Fruit fly (Drosophila melanogaster) whole organism, wandering third instar larva: ENCODE data around the gene msi.

Source experiments
- Abd-B ChIP-seq: fragments of >200 bp; optimal IDR thresholded peaks from 2 replicates; lab custom pipeline; 2017; ENCODE audit warnings: missing biosample characterization, missing genetic modification characterization
- CG32264 ChIP-seq: fragments of 200-800 bp; sonication (Bioruptor generic); optimal IDR thresholded peaks from 2 replicates; lab custom pipeline; 2016; ENCODE audit warnings: missing biosample characterization, missing genetic modification characterization
- CG9705 ChIP-seq: fragments of 200-800 bp; sonication (Bioruptor generic); optimal IDR thresholded peaks from 2 replicates; lab custom pipeline; 2018; ENCODE audit warnings: missing biosample characterization, mild to moderate bottlenecking, missing genetic modification characterization
- CrebA ChIP-seq: fragments of 200-800 bp; sonication (Bioruptor generic); optimal IDR thresholded peaks from 2 replicates; lab custom pipeline; 2016; ENCODE audit warnings: missing biosample characterization, mild to moderate bottlenecking, missing genetic modification characterization, borderline replicate concordance
- Dfd ChIP-seq: fragments of >200 bp; optimal IDR thresholded peaks from 2 replicates; lab custom pipeline; 2017; ENCODE audit warnings: missing biosample characterization, missing genetic modification characterization
- Dif ChIP-seq: fragments of 200-275, 200-300 bp; sonication (Bioruptor generic); optimal IDR thresholded peaks from 2 replicates; lab custom pipeline; 2018; ENCODE audit warnings: missing biosample characterization, missing genetic modification characterization; ENCODE audit not compliant: partially characterized antibody
- GATAd ChIP-seq: sonication (Bioruptor generic); optimal IDR thresholded peaks from 2 replicates; lab custom pipeline; 2016; ENCODE audit warnings: missing biosample characterization, missing genetic modification characterization
- HLH106 ChIP-seq: fragments of 200-800 bp; optimal IDR thresholded peaks from 3 replicates; lab custom pipeline; 2019; ENCODE audit warnings: missing biosample characterization, mild to moderate bottlenecking, missing genetic modification characterization, moderate library complexity
- Hnf4 ChIP-seq: fragments of 200-800 bp; sonication (Bioruptor generic); optimal IDR thresholded peaks from 2 replicates; lab custom pipeline; 2016; ENCODE audit warnings: missing biosample characterization, mild to moderate bottlenecking, missing genetic modification characterization
- Hr78 ChIP-seq: fragments of >200 bp; optimal IDR thresholded peaks from 2 replicates; lab custom pipeline; 2017; ENCODE audit warnings: missing biosample characterization, missing genetic modification characterization
- Hr83 ChIP-seq: fragments of 200-300 bp; sonication (Bioruptor generic); optimal IDR thresholded peaks from 2 replicates; lab custom pipeline; 2016; ENCODE audit warnings: missing biosample characterization, mild to moderate bottlenecking, missing genetic modification characterization, moderate library complexity; ENCODE audit not compliant: poor library complexity, severe bottlenecking
- Jra ChIP-seq: sonication (Bioruptor generic); optimal IDR thresholded peaks from 2 replicates; lab custom pipeline; 2016; ENCODE audit warnings: missing biosample characterization, missing genetic modification characterization
- Mio ChIP-seq: sonication (Bioruptor generic); optimal IDR thresholded peaks from 2 replicates; lab custom pipeline; 2016; ENCODE audit warnings: missing biosample characterization, missing genetic modification characterization
- Myc ChIP-seq: fragments of >200 bp; optimal IDR thresholded peaks from 2 replicates; lab custom pipeline; 2017
- N ChIP-seq: fragments of >200 bp; optimal IDR thresholded peaks from 2 replicates; lab custom pipeline; 2018; ENCODE audit warnings: missing biosample characterization, missing external identifiers, missing genetic modification characterization
- OdsH ChIP-seq: fragments of 200-800 bp; sonication (Bioruptor generic); optimal IDR thresholded peaks from 2 replicates; lab custom pipeline; 2016; ENCODE audit warnings: missing biosample characterization, mild to moderate bottlenecking, missing genetic modification characterization
- Rel ChIP-seq, 2 experiments: fragments of 200-800 bp; sonication (Bioruptor generic) in 1 of 2; optimal IDR thresholded peaks; 2 replicates in 1 of 2; 3 replicates in 1 of 2; lab custom pipeline; 2016 to 2019; ENCODE audit warnings: mild to moderate bottlenecking in 2 of 2, missing biosample characterization in 2 of 2, missing genetic modification characterization in 2 of 2, moderate library complexity in 1 of 2
- Sp1 ChIP-seq: fragments of 200-800 bp; sonication (Bioruptor generic); optimal IDR thresholded peaks from 3 replicates; lab custom pipeline; 2019; ENCODE audit warnings: missing biosample characterization, mild to moderate bottlenecking, missing genetic modification characterization, moderate library complexity
- Vsx2 ChIP-seq: fragments of 200-300, 225-300 bp; sonication (Bioruptor generic); optimal IDR thresholded peaks from 2 replicates; lab custom pipeline; 2018; ENCODE audit warnings: missing biosample characterization, missing genetic modification characterization; ENCODE audit not compliant: partially characterized antibody
- br ChIP-seq: fragments of 200-800 bp; sonication (Bioruptor generic); optimal IDR thresholded peaks from 2 replicates; lab custom pipeline; 2016; ENCODE audit warnings: missing biosample characterization, missing genetic modification characterization
- brk ChIP-seq: fragments of 200-800 bp; sonication (Bioruptor generic); optimal IDR thresholded peaks from 2 replicates; lab custom pipeline; 2016; ENCODE audit warnings: missing biosample characterization, mild to moderate bottlenecking, missing genetic modification characterization
- dl ChIP-seq, 2 experiments: fragments of 175-275, 200-275 bp in 1 of 2; fragments of 200-275 bp in 1 of 2; sonication (Bioruptor generic); optimal IDR thresholded peaks; lab custom pipeline; 2018; ENCODE audit warnings: mild to moderate bottlenecking in 2 of 2, missing biosample characterization in 2 of 2, missing genetic modification characterization in 2 of 2, moderate library complexity in 2 of 2; ENCODE audit not compliant: partially characterized antibody in 2 of 2, insufficient read depth in 1 of 2
- dmrt93B ChIP-seq: fragments of 200-800 bp; sonication (Bioruptor generic); optimal IDR thresholded peaks from 2 replicates; lab custom pipeline; 2018; ENCODE audit warnings: missing biosample characterization, mild to moderate bottlenecking, missing genetic modification characterization
- dsf ChIP-seq: sonication (Bioruptor generic); optimal IDR thresholded peaks from 2 replicates; lab custom pipeline; 2016; ENCODE audit warnings: missing biosample characterization, missing genetic modification characterization, borderline replicate concordance
- ey ChIP-seq: fragments of 200-800 bp; sonication (Bioruptor generic); optimal IDR thresholded peaks from 2 replicates; lab custom pipeline; 2016; ENCODE audit warnings: missing biosample characterization, missing genetic modification characterization
- foxo ChIP-seq, 2 experiments: fragments of 200-800 bp; sonication (Bioruptor generic); optimal IDR thresholded peaks; 2 replicates in 1 of 2; 3 replicates in 1 of 2; lab custom pipeline; 2016 to 2017; ENCODE audit warnings: missing biosample characterization in 2 of 2, missing genetic modification characterization in 2 of 2
- fru ChIP-seq: fragments of 200-800 bp; sonication (Bioruptor generic); optimal IDR thresholded peaks from 3 replicates; lab custom pipeline; 2016; ENCODE audit warnings: missing biosample characterization, mild to moderate bottlenecking, missing genetic modification characterization
- h ChIP-seq: fragments of 200-800 bp; sonication (Bioruptor generic); optimal IDR thresholded peaks from 3 replicates; lab custom pipeline; 2016; ENCODE audit warnings: missing biosample characterization, mild to moderate bottlenecking, missing genetic modification characterization
- jim ChIP-seq: fragments of 175-275, 200-325 bp; sonication (Bioruptor generic); optimal IDR thresholded peaks from 2 replicates; lab custom pipeline; 2016; ENCODE audit warnings: missing biosample characterization, mild to moderate bottlenecking, missing genetic modification characterization
- lola ChIP-seq: fragments of >200 bp; optimal IDR thresholded peaks from 2 replicates; lab custom pipeline; 2017; ENCODE audit warnings: missing biosample characterization, missing genetic modification characterization
- pan ChIP-seq: fragments of >200 bp; optimal IDR thresholded peaks from 2 replicates; lab custom pipeline; 2017
- psq ChIP-seq: fragments of 200-800 bp; sonication (Bioruptor generic); optimal IDR thresholded peaks from 3 replicates; lab custom pipeline; 2017; ENCODE audit warnings: missing biosample characterization, mild to moderate bottlenecking, missing genetic modification characterization, moderate library complexity
- rgr ChIP-seq: fragments of 200-800 bp; sonication (Bioruptor generic); optimal IDR thresholded peaks from 3 replicates; lab custom pipeline; 2016; ENCODE audit warnings: missing biosample characterization, mild to moderate bottlenecking, missing genetic modification characterization
- sage ChIP-seq: fragments of 200-800 bp; sonication (Bioruptor generic); optimal IDR thresholded peaks from 2 replicates; lab custom pipeline; 2016; ENCODE audit warnings: missing biosample characterization, mild to moderate bottlenecking, missing genetic modification characterization
- sv ChIP-seq: fragments of 200-800 bp; sonication (Bioruptor generic); optimal IDR thresholded peaks from 3 replicates; lab custom pipeline; 2016; ENCODE audit warnings: missing biosample characterization, missing genetic modification characterization
- tai ChIP-seq: sonication (Bioruptor generic); optimal IDR thresholded peaks from 2 replicates; lab custom pipeline; 2016; ENCODE audit warnings: missing biosample characterization, missing genetic modification characterization
- usp ChIP-seq: fragments of >200 bp; optimal IDR thresholded peaks from 2 replicates; lab custom pipeline; 2017; ENCODE audit warnings: missing biosample characterization, missing genetic modification characterization
- woc ChIP-seq: sonication (Bioruptor generic); optimal IDR thresholded peaks from 2 replicates; lab custom pipeline; 2016; ENCODE audit warnings: missing biosample characterization, mild to moderate bottlenecking, missing genetic modification characterization

Gene msi

DNA sequence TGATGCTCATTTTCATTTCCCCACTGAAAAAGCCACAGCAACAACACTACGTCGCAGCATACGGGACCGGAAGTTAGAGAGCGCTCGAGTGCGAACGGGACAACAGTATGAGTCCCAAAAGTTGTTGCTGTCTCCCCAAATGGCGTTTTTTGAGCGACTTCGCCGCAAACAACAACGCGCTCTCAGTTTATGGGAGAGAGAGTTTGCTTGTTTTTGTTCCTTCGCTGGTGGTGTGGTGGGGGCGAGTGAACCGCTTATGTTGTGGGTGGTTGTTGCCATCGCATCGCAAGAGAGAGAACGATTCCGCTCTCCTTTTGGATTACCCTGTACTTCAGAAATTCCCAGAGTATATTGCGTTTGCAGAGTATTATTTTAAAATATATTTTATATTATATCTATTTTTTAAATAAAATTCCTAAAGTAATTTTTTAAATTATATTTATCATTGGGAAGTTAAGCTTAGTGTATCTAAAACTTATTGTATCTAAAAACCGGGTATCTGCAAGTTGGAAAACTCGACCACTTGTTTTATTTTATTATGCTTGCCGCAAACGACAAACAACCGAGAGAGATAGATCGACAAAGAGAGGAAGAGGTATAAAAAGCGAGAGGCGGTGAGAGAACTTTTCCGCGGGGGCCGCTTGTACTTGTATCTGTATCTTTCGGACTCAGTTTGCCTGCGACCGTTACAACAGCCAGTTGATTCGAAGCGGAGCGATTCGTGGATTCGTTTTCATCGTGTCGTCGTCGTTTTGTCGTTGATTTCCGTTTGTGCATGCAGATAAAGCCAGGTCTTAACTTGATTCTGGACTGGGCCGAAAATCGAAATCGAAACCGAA lies at the start of gene msi:
Gene msi (plus strand): TSS at position 669 of the 839 bp plus-strand sequence.
- peak; percentile 94 for TF ChIP-seq dmrt93B (GFP tag; lab: Kevin White, UChicago)
- peak; percentile 77 for TF ChIP-seq sv
- TF ChIP-seq br (GFP tag; lab: Kevin White, UChicago) = peak; percentile 77
- peak; percentile 98 for TF ChIP-seq Sp1
- TF ChIP-seq psq (GFP tag; lab: Kevin White, UChicago) = peak; percentile 97
- peak; percentile 84 for TF ChIP-seq Rel (GFP tag; optimal IDR thresholded peaks at IDR 0.05; lab: Kevin White, UChicago)
- TF ChIP-seq Rel (tag; optimal IDR thresholded peaks at IDR 0.05; lab: Kevin White, UChicago) = peak; percentile 70
- peak in 1 of 2 experiments; percentile 95 for TF ChIP-seq foxo (GFP tag; optimal IDR thresholded peaks at IDR 0.05; lab: Kevin White, UChicago)
- TF ChIP-seq lola (GFP tag; lab: Kevin White, UChicago) = no peak
- peak; percentile 76 for TF ChIP-seq ey (GFP tag; lab: Kevin White, UChicago)
- no peak for TF ChIP-seq Hr78 (GFP tag; lab: Kevin White, UChicago)
- TF ChIP-seq dsf (GFP tag; lab: Kevin White, UChicago) = peak; percentile 44
- TF ChIP-seq CG9705 (GFP tag; lab: Kevin White, UChicago) = peak; percentile 64
- TF ChIP-seq GATAd (GFP tag; lab: Kevin White, UChicago) = no peak
- TF ChIP-seq dl (GFP tag; optimal IDR thresholded peaks at IDR 0.05; lab: Kevin White, UChicago; ENCODE audit: insufficient read depth in 1 of 2, partially characterized antibody in 2 of 2) = peak; percentile 80
- TF ChIP-seq OdsH (GFP tag; lab: Kevin White, UChicago) = peak; percentile 95
- TF ChIP-seq CG32264 (GFP tag; lab: Kevin White, UChicago) = peak; percentile 40
- TF ChIP-seq Dif (GFP tag; lab: Kevin White, UChicago) = peak; percentile 84
- no peak for TF ChIP-seq Mio (GFP tag; lab: Kevin White, UChicago)
- peak; percentile 12 for TF ChIP-seq Jra (GFP tag; lab: Kevin White, UChicago)
- peak; percentile 93 for TF ChIP-seq rgr (GFP tag; lab: Kevin White, UChicago)
- TF ChIP-seq tai (GFP tag; lab: Kevin White, UChicago) = no peak
- no peak for TF ChIP-seq Dfd (GFP tag; lab: Kevin White, UChicago)
- peak; percentile 82 for TF ChIP-seq Hr83
- TF ChIP-seq h (GFP tag; lab: Kevin White, UChicago) = peak; percentile 91
- peak; percentile 70 for TF ChIP-seq Vsx2 (GFP tag; lab: Kevin White, UChicago)
- TF ChIP-seq N = no peak
- TF ChIP-seq CrebA (GFP tag; lab: Kevin White, UChicago) = peak; percentile 4
- peak; percentile 49 for TF ChIP-seq jim (GFP tag; lab: Kevin White, UChicago)
- peak; percentile 65 for TF ChIP-seq woc (GFP tag; lab: Kevin White, UChicago)
- no peak for TF ChIP-seq usp (GFP tag; lab: Kevin White, UChicago)
- peak; percentile 92 for TF ChIP-seq fru
- TF ChIP-seq Abd-B = no peak
- TF ChIP-seq sage (GFP tag; lab: Kevin White, UChicago) = peak; percentile 87
- TF ChIP-seq Myc (lab: Kevin White, UChicago) = no peak
- peak; percentile 84 for TF ChIP-seq brk (GFP tag; lab: Kevin White, UChicago)
- peak; percentile 98 for TF ChIP-seq HLH106 (tag; lab: Kevin White, UChicago)
- peak; percentile 76 for TF ChIP-seq pan (lab: Kevin White, UChicago)
- peak; percentile 74 for TF ChIP-seq Hnf4

- TF ChIP-seq Hr78 (GFP tag; lab: Kevin White, UChicago) (no peak), Hr83 (no peak), Rel (GFP tag; optimal IDR thresholded peaks at IDR 0.05; lab: Kevin White, UChicago) (no peak), Rel (tag; optimal IDR thresholded peaks at IDR 0.05; lab: Kevin White, UChicago) (peak; percentile 98), GATAd (GFP tag; lab: Kevin White, UChicago) (no peak)
- TF ChIP-seq, all 38 proteins: peak for 1
Observed at dm6 chr3R:25466166-25466565, 49.8 kb upstream of the msi start.
